Fruit fly (Drosophila melanogaster): ENCODE data around the gene CG12104.

Gene CG12104

DNA sequence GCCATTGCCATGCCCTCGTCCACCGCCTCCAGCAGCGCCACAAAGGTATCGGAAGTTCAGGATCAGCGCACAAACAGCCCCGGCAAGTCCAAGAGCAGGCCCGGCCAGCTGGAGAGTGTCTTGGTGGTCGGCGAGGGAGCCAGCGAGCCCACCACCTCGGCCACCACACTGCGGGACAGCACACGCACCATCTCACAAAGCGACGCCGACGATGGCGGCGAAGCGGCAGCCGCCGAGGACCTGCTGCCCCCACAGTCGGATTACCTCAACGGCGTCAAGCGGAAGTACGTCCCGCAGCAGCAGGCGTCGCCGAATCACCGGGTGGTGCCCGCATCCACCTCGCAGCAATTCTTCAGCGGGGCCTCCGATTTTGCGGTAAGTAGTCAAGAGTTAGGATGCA, 51.6 kb downstream of the CG12104 start:
- TF ChIP-seq ash1 (GFP tag; optimal IDR thresholded peaks at IDR 0.05) = no peak
- TF ChIP-seq nom (GFP tag; optimal IDR thresholded peaks at IDR 0.05) = no peak
- no peak for TF ChIP-seq CG4820 (GFP tag; optimal IDR thresholded peaks at IDR 0.05)
- no peak for TF ChIP-seq ssp (GFP tag; IDR thresholded peaks at IDR 0.05)
- no peak for TF ChIP-seq CG15269 (tag; optimal IDR thresholded peaks at IDR 0.05)
- no peak for TF ChIP-seq emc (GFP tag; optimal IDR thresholded peaks at IDR 0.05)
- no peak for TF ChIP-seq Eip74EF (GFP tag; optimal IDR thresholded peaks at IDR 0.05)
- no peak for TF ChIP-seq pan (optimal IDR thresholded peaks at IDR 0.05)
- TF ChIP-seq pan (GFP tag; optimal IDR thresholded peaks at IDR 0.05 in 1 of 2, IDR thresholded peaks at IDR 0.05 in 1 of 2) = no peak
- TF ChIP-seq CG11560 (tag; IDR thresholded peaks at IDR 0.05) = no peak
- TF ChIP-seq Dbx (GFP tag; IDR thresholded peaks at IDR 0.05) = 0 out of 3 replicates have a peak, but pooled peaks have one; percentile 20
- TF ChIP-seq CG9215 (GFP tag; IDR thresholded peaks at IDR 0.05) = no peak
- no peak for TF ChIP-seq salm (tag; optimal IDR thresholded peaks at IDR 0.05)
- 0 out of 2 replicates have a peak, but pooled peaks have one; percentile 25 for TF ChIP-seq CG3847 (GFP tag; IDR thresholded peaks at IDR 0.05)
- TF ChIP-seq caup (GFP tag; optimal IDR thresholded peaks at IDR 0.05; ENCODE audit: severe bottlenecking) = no peak
- TF ChIP-seq crp (GFP tag; optimal IDR thresholded peaks at IDR 0.05) = no peak
- no peak for TF ChIP-seq so (GFP tag; IDR thresholded peaks at IDR 0.05)
- no peak for TF ChIP-seq CG8281 (tag; optimal IDR thresholded peaks at IDR 0.05)
- no peak for TF ChIP-seq bsh (GFP tag; optimal IDR thresholded peaks at IDR 0.05)
- TF ChIP-seq CG4282 (GFP tag; optimal IDR thresholded peaks at IDR 0.05) = no peak
- TF ChIP-seq az2 (GFP tag; optimal IDR thresholded peaks at IDR 0.05) = no peak
- TF ChIP-seq Ets65A (GFP tag) = peak; percentile 85
- TF ChIP-seq tx (GFP tag; optimal IDR thresholded peaks at IDR 0.05) = no peak
- no peak for TF ChIP-seq CG7556 (GFP tag; optimal IDR thresholded peaks at IDR 0.05)
- TF ChIP-seq E2f2 (GFP tag; IDR thresholded peaks at IDR 0.05) = no peak
- no peak for TF ChIP-seq CG10321 (GFP tag; IDR thresholded peaks at IDR 0.05)
- no peak for TF ChIP-seq CG16815 (GFP tag; optimal IDR thresholded peaks at IDR 0.05)
- no peak for TF ChIP-seq Dad (GFP tag; optimal IDR thresholded peaks at IDR 0.05)
- 0 out of 2 replicates have a peak, but pooled peaks have one; percentile 9 for TF ChIP-seq slbo (GFP tag; IDR thresholded peaks at IDR 0.05)
- 0 out of 3 replicates have a peak, but pooled peaks have one; percentile 7 for TF ChIP-seq CG16813 (GFP tag; IDR thresholded peaks at IDR 0.05; ENCODE audit: partially characterized antibody)
- no peak for TF ChIP-seq Fer3 (tag; optimal IDR thresholded peaks at IDR 0.05)
- no peak for TF ChIP-seq CrebB (tag; optimal IDR thresholded peaks at IDR 0.05)
- no peak for TF ChIP-seq CG6654 (GFP tag; optimal IDR thresholded peaks at IDR 0.05)
- TF ChIP-seq grau (tag; optimal IDR thresholded peaks at IDR 0.05) = no peak
- no peak for TF ChIP-seq Kr (GFP tag; optimal IDR thresholded peaks at IDR 0.05)
- no peak for TF ChIP-seq ab (GFP tag; optimal IDR thresholded peaks at IDR 0.05)
- no peak for TF ChIP-seq gro (GFP tag; optimal IDR thresholded peaks at IDR 0.05)
- no peak for TF ChIP-seq Gsc (GFP tag; IDR thresholded peaks at IDR 0.05)
- TF ChIP-seq Hand (GFP tag; optimal IDR thresholded peaks at IDR 0.05) = no peak
- TF ChIP-seq Lhr (GFP tag; optimal IDR thresholded peaks at IDR 0.05) = no peak
- TF ChIP-seq Med (GFP tag) = peak; percentile 33
